Worm (Caenorhabditis elegans) whole organism, young adult: ENCODE data around the gene pyk-2.

ENCODE experiments used
- B0019.2 ChIP-seq: fragments of 200-800 bp; sonication (Bioruptor generic); conservative IDR thresholded peaks from 2 replicates; pipeline ENCODE4 v1.3.6; 2022; ENCODE audit warnings: missing genetic modification reagents, missing genetic modification characterization, missing compliant biosample characterization
- B0261.1 ChIP-seq: sonication (generic microtip); optimal IDR thresholded peaks from 2 replicates; lab custom pipeline; 2016; ENCODE audit warnings: mild to moderate bottlenecking, missing genetic modification characterization, moderate library complexity, missing compliant biosample characterization
- B0336.3 ChIP-seq: fragments of 200-800 bp; sonication (Bioruptor generic); IDR thresholded peaks from 2 replicates; pipeline ENCODE4 v1.3.6; 2022; ENCODE audit warnings: missing genetic modification characterization, missing compliant biosample characterization
- F10E7.11 ChIP-seq: sonication (generic microtip); optimal IDR thresholded peaks from 2 replicates; lab custom pipeline; 2017; ENCODE audit warnings: mild to moderate bottlenecking, missing genetic modification characterization, moderate library complexity, missing compliant biosample characterization
- F39B2.1 ChIP-seq: fragments of 200-800 bp; sonication (Bioruptor generic); IDR thresholded peaks from 2 replicates; pipeline ENCODE4 v1.3.6; 2022; ENCODE audit warnings: missing genetic modification reagents, missing genetic modification characterization, missing compliant biosample characterization
- F49E8.2 ChIP-seq: sonication (generic microtip); optimal IDR thresholded peaks from 3 replicates; lab custom pipeline; 2017; ENCODE audit warnings: missing genetic modification characterization, mild to moderate bottlenecking, missing compliant biosample characterization, antibody characterized with exemption, moderate library complexity; ENCODE audit not compliant: insufficient read depth
- K11D2.4 ChIP-seq: fragments of 200-800 bp; sonication (Bioruptor generic); IDR thresholded peaks from 2 replicates; pipeline ENCODE4 v1.3.6; 2022; ENCODE audit warnings: missing genetic modification reagents, missing genetic modification characterization, missing compliant biosample characterization
- Y53F4B.3 ChIP-seq: fragments of 200-800 bp; sonication (Bioruptor generic); IDR thresholded peaks from 2 replicates; pipeline ENCODE4 v1.3.6; 2022; ENCODE audit warnings: missing genetic modification reagents, missing genetic modification characterization, missing compliant biosample characterization
- Y79H2A.3 ChIP-seq: fragments of 200-800 bp; sonication (Bioruptor generic); conservative IDR thresholded peaks from 2 replicates; pipeline ENCODE4 v1.3.6; 2022; ENCODE audit warnings: missing genetic modification reagents, missing genetic modification characterization, missing compliant biosample characterization
- ZK185.1 ChIP-seq: sonication (generic microtip); optimal IDR thresholded peaks from 2 replicates; lab custom pipeline; 2016; ENCODE audit warnings: mild to moderate bottlenecking, missing genetic modification characterization, missing compliant biosample characterization; ENCODE audit not compliant: poor library complexity, severe bottlenecking
- akir-1 ChIP-seq: fragments of 200-800 bp; sonication (Bioruptor generic); optimal IDR thresholded peaks from 2 replicates; lab custom pipeline; 2018; ENCODE audit warnings: mild to moderate bottlenecking, missing genetic modification characterization, moderate library complexity, missing compliant biosample characterization
- aptf-3 ChIP-seq: fragments of 200-800 bp; sonication (Bioruptor generic); IDR thresholded peaks from 2 replicates; pipeline ENCODE4 v1.3.6; 2022; ENCODE audit warnings: missing genetic modification characterization, missing compliant biosample characterization
- attf-6 ChIP-seq: fragments of 200-800 bp; sonication (Bioruptor generic); IDR thresholded peaks from 2 replicates; pipeline ENCODE4 v1.3.6; 2022; ENCODE audit warnings: missing genetic modification reagents, missing genetic modification characterization, missing compliant biosample characterization
- ceh-100 ChIP-seq: fragments of 200-800 bp; sonication (Bioruptor generic); IDR thresholded peaks from 2 replicates; pipeline ENCODE4 v1.3.6; 2022; ENCODE audit warnings: missing genetic modification reagents, missing genetic modification characterization, missing compliant biosample characterization
- ceh-40 ChIP-seq: fragments of 200-800 bp; sonication (Bioruptor generic); IDR thresholded peaks from 2 replicates; pipeline ENCODE4 v1.3.6; 2022; ENCODE audit warnings: missing genetic modification characterization, missing compliant biosample characterization
- dpl-1 ChIP-seq: fragments of 150-350 bp; optimal IDR thresholded peaks from 2 replicates; lab custom pipeline; 2014; ENCODE audit warnings: missing biosample characterization, missing genetic modification reagents, missing genetic modification characterization
- efl-1 ChIP-seq: fragments of 150-350 bp; optimal IDR thresholded peaks from 2 replicates; lab custom pipeline; 2014; ENCODE audit warnings: missing biosample characterization, missing genetic modification reagents, missing genetic modification characterization
- ekl-4 ChIP-seq: fragments of 200-800 bp; sonication (Bioruptor generic); IDR thresholded peaks from 2 replicates; pipeline ENCODE4 v1.3.6; 2022; ENCODE audit warnings: missing genetic modification reagents, missing genetic modification characterization, missing compliant biosample characterization
- ets-4 ChIP-seq: fragments of 200-800 bp; sonication (Bioruptor generic); optimal IDR thresholded peaks from 2 replicates; lab custom pipeline; 2018; ENCODE audit warnings: mild to moderate bottlenecking, missing genetic modification characterization, missing compliant biosample characterization
- him-1 ChIP-seq: sonication (generic microtip); optimal IDR thresholded peaks from 2 replicates; lab custom pipeline; 2016; ENCODE audit warnings: missing genotype, missing genetic modification reagents, missing genetic modification characterization, missing compliant biosample characterization
- hlh-26 ChIP-seq: fragments of 200-800 bp; sonication (Bioruptor generic); conservative IDR thresholded peaks from 2 replicates; pipeline ENCODE4 v1.3.6; 2022; ENCODE audit warnings: missing genetic modification reagents, missing genetic modification characterization, missing compliant biosample characterization
- lin-40 ChIP-seq: sonication (generic microtip); optimal IDR thresholded peaks from 2 replicates; lab custom pipeline; 2016; ENCODE audit warnings: missing genetic modification characterization, mild to moderate bottlenecking, missing compliant biosample characterization, missing genotype, missing genetic modification reagents
- lin-54 ChIP-seq: fragments of 200-800 bp; sonication (Bioruptor generic); optimal IDR thresholded peaks from 2 replicates; lab custom pipeline; 2018; ENCODE audit warnings: mild to moderate bottlenecking, missing genetic modification characterization, missing compliant biosample characterization
- lsl-1 ChIP-seq: fragments of 200-800 bp; sonication (Bioruptor generic); optimal IDR thresholded peaks from 2 replicates; lab custom pipeline; 2018; ENCODE audit warnings: mild to moderate bottlenecking, missing genetic modification characterization, moderate library complexity, missing compliant biosample characterization
- lsy-27 ChIP-seq: sonication (generic microtip); optimal IDR thresholded peaks from 2 replicates; lab custom pipeline; 2017; ENCODE audit warnings: missing genetic modification characterization, mild to moderate bottlenecking, missing compliant biosample characterization, antibody characterized with exemption, missing genotype, borderline replicate concordance; ENCODE audit not compliant: insufficient read depth
- madf-10 ChIP-seq: sonication (generic microtip); optimal IDR thresholded peaks from 2 replicates; lab custom pipeline; 2016; ENCODE audit warnings: mild to moderate bottlenecking, missing genetic modification characterization, missing compliant biosample characterization
- madf-6 ChIP-seq: fragments of 200-800 bp; sonication (Bioruptor generic); IDR thresholded peaks from 2 replicates; pipeline ENCODE4 v1.3.6; 2022; ENCODE audit warnings: missing genetic modification reagents, missing genetic modification characterization, missing compliant biosample characterization
- mcd-1 ChIP-seq: fragments of 200-800 bp; sonication (Bioruptor generic); IDR thresholded peaks from 2 replicates; pipeline ENCODE4 v1.3.6; 2022; ENCODE audit warnings: missing genetic modification reagents, missing genetic modification characterization, missing compliant biosample characterization
- mes-4 ChIP-seq: sonication (generic microtip); optimal IDR thresholded peaks from 2 replicates; lab custom pipeline; 2016; ENCODE audit warnings: missing genotype, missing genetic modification characterization, missing compliant biosample characterization
- mxl-1 ChIP-seq: sonication (generic microtip); optimal IDR thresholded peaks from 2 replicates; lab custom pipeline; 2016; ENCODE audit warnings: missing genetic modification characterization, missing compliant biosample characterization
- nhr-27 ChIP-seq: fragments of 200-800 bp; sonication (Bioruptor generic); optimal IDR thresholded peaks from 2 replicates; lab custom pipeline; 2018; ENCODE audit warnings: mild to moderate bottlenecking, missing genetic modification characterization, moderate library complexity, missing compliant biosample characterization
- nhr-90 ChIP-seq: sonication (generic microtip); optimal IDR thresholded peaks from 2 replicates; lab custom pipeline; 2016; ENCODE audit warnings: missing genotype, mild to moderate bottlenecking, missing genetic modification characterization, missing compliant biosample characterization
- rcor-1 ChIP-seq: fragments of 200-800 bp; sonication (Bioruptor generic); IDR thresholded peaks from 2 replicates; pipeline ENCODE4 v1.3.6; 2022; ENCODE audit warnings: missing genetic modification reagents, missing genetic modification characterization, missing compliant biosample characterization
- rec-8 ChIP-seq, 2 experiments: sonication (generic microtip); optimal IDR thresholded peaks; 2 replicates each; lab custom pipeline; 2016; ENCODE audit warnings: mild to moderate bottlenecking in 2 of 2, missing genetic modification characterization in 2 of 2, missing genetic modification reagents in 2 of 2, missing genotype in 2 of 2, missing biosample characterization in 1 of 2, missing compliant biosample characterization in 1 of 2, moderate library complexity in 1 of 2
- repo-1 ChIP-seq: sonication (generic microtip); optimal IDR thresholded peaks from 2 replicates; lab custom pipeline; 2017; ENCODE audit warnings: mild to moderate bottlenecking, missing genetic modification characterization, missing compliant biosample characterization
- snpc-4 ChIP-seq, 5 experiments: fragments of 150-350 bp in 1 of 5; sonication (generic microtip) in 4 of 5; optimal IDR thresholded peaks; 2 replicates each; lab custom pipeline; 2014 to 2018; ENCODE audit warnings: missing genetic modification characterization in 5 of 5, missing biosample characterization in 3 of 5, antibody characterized with exemption in 2 of 5, mild to moderate bottlenecking in 2 of 5, missing compliant biosample characterization in 2 of 5, missing genotype in 2 of 5, moderate library complexity in 2 of 5, missing genetic modification reagents in 1 of 5
- sptf-2 ChIP-seq: fragments of 200-800 bp; sonication (Bioruptor generic); optimal IDR thresholded peaks from 2 replicates; lab custom pipeline; 2018; ENCODE audit warnings: mild to moderate bottlenecking, missing genetic modification characterization, missing compliant biosample characterization
- tbp1 ChIP-seq: fragments of 200-800 bp; sonication (Bioruptor generic); optimal IDR thresholded peaks from 2 replicates; lab custom pipeline; 2018; ENCODE audit warnings: mild to moderate bottlenecking, missing genetic modification characterization, missing compliant biosample characterization
- tlf-1 ChIP-seq: fragments of 200-800 bp; sonication (Bioruptor generic); optimal IDR thresholded peaks from 2 replicates; lab custom pipeline; 2018; ENCODE audit warnings: mild to moderate bottlenecking, missing genetic modification characterization, missing compliant biosample characterization
- ztf-26 ChIP-seq: sonication (generic microtip); optimal IDR thresholded peaks from 2 replicates; lab custom pipeline; 2017; ENCODE audit warnings: missing genetic modification characterization, missing compliant biosample characterization

pyk-2 gene

ce11 chrIV:10933062-10933552, 23.4 kb downstream of the pyk-2 start, which contains the start of the genes dnc-1 and lsm-7 (continued):
- TF ChIP-seq rec-8 (tag; optimal IDR thresholded peaks at IDR 0.05; lab: Kevin White, UChicago), result no peak
- no peak for TF ChIP-seq snpc-4 (GFP tag; optimal IDR thresholded peaks at IDR 0.05; lab: Kevin White, UChicago)
- peak; percentile 1 to 54 (median 45) for TF ChIP-seq snpc-4 (tag; optimal IDR thresholded peaks at IDR 0.05; lab: Kevin White, UChicago)
- TF ChIP-seq rcor-1 (GFP tag; lab: Robert Waterston, UW), result no peak
- peak; percentile 5 for TF ChIP-seq madf-10
- TF ChIP-seq tbp1 (GFP tag; lab: Kevin White, UChicago), result peak; percentile 51
- no peak for TF ChIP-seq repo-1 (tag; lab: Kevin White, UChicago)
- TF ChIP-seq Y53F4B.3 (GFP tag; lab: Robert Waterston, UW), result no peak
- TF ChIP-seq ets-4 (GFP tag; lab: Kevin White, UChicago), result no peak
- peak; percentile 57 for TF ChIP-seq ztf-26 (tag; lab: Kevin White, UChicago)
- TF ChIP-seq tlf-1 (GFP tag; lab: Kevin White, UChicago), result peak; percentile 20
- peak; percentile 65 for TF ChIP-seq mcd-1
- TF ChIP-seq dpl-1 (GFP tag; lab: Kevin White, UChicago), result peak; percentile 56
- no peak for TF ChIP-seq F10E7.11 (tag; lab: Kevin White, UChicago)
- no peak for TF ChIP-seq B0261.1 (tag; lab: Kevin White, UChicago)
- TF ChIP-seq lsl-1 (GFP tag; lab: Kevin White, UChicago), result peak; percentile 51
- TF ChIP-seq ZK185.1 (tag; lab: Kevin White, UChicago), result peak; percentile 53
- no peak for TF ChIP-seq F49E8.2 (tag; lab: Kevin White, UChicago)
- peak; percentile 68 for TF ChIP-seq K11D2.4 (GFP tag; lab: Robert Waterston, UW)
- no peak for TF ChIP-seq akir-1 (GFP tag; lab: Kevin White, UChicago)
- no peak for TF ChIP-seq Y79H2A.3
- TF ChIP-seq aptf-3 (GFP tag; lab: Robert Waterston, UW), result no peak
- peak; percentile 64; the same call in 1 of the 2 replicates for TF ChIP-seq madf-6 (GFP tag; lab: Robert Waterston, UW)
- no peak for TF ChIP-seq lsy-27 (tag; lab: Kevin White, UChicago)
- no peak for TF ChIP-seq mes-4 (tag; lab: Kevin White, UChicago)
- TF ChIP-seq B0019.2 (GFP tag; lab: Robert Waterston, UW), result 0 out of 2 replicates have a peak, but pooled peaks have one; percentile 6
- peak; percentile 26 for TF ChIP-seq lin-40 (tag; lab: Kevin White, UChicago)
- TF ChIP-seq F39B2.1 (GFP tag; lab: Robert Waterston, UW), result no peak
- TF ChIP-seq efl-1 (GFP tag; lab: Kevin White, UChicago), result no peak
- TF ChIP-seq nhr-27 (tag; lab: Kevin White, UChicago), result no peak
- TF ChIP-seq ceh-40 (GFP tag; lab: Robert Waterston, UW), result no peak
- TF ChIP-seq B0336.3 (GFP tag; lab: Robert Waterston, UW), result no peak; the same call in 1 of the 2 replicates
- no peak for TF ChIP-seq ceh-100 (GFP tag; lab: Robert Waterston, UW)
- TF ChIP-seq him-1 (tag; lab: Kevin White, UChicago), result no peak
- TF ChIP-seq attf-6 (GFP tag; lab: Robert Waterston, UW), result no peak
- TF ChIP-seq ekl-4, result 0 out of 2 replicates have a peak, but pooled peaks have one; percentile 13
- peak; percentile 77 for TF ChIP-seq lin-54 (GFP tag; lab: Kevin White, UChicago)
- TF ChIP-seq mxl-1, result no peak
- no peak for TF ChIP-seq nhr-90 (tag; lab: Kevin White, UChicago)
- TF ChIP-seq sptf-2 (GFP tag; lab: Kevin White, UChicago), result no peak
- no peak for TF ChIP-seq hlh-26 (GFP tag; lab: Robert Waterston, UW)
